Worm (Caenorhabditis elegans) whole organism, late embryonic: ENCODE measurements around the gene sulp-7.

Experiments
- ceh-18 ChIP-seq: sonication (generic microtip); optimal IDR thresholded peaks from 2 replicates; lab custom pipeline; 2016; ENCODE audit warnings: missing genetic modification characterization, missing compliant biosample characterization
- ceh-31 ChIP-seq: sonication (generic microtip); optimal IDR thresholded peaks from 2 replicates; lab custom pipeline; 2016; ENCODE audit warnings: missing genetic modification characterization, missing compliant biosample characterization
- fkh-10 ChIP-seq: fragments of 150-350 bp; optimal IDR thresholded peaks from 2 replicates; lab custom pipeline; 2014; ENCODE audit warnings: missing biosample characterization, missing genetic modification reagents, missing genetic modification characterization
- hlh-13 ChIP-seq: fragments of 200-800 bp; sonication (Bioruptor generic); optimal IDR thresholded peaks from 2 replicates; lab custom pipeline; 2018; ENCODE audit warnings: mild to moderate bottlenecking, missing genetic modification characterization, missing compliant biosample characterization
- nfya-1 ChIP-seq: sonication (generic microtip); optimal IDR thresholded peaks from 2 replicates; lab custom pipeline; 2017; ENCODE audit warnings: missing genetic modification characterization, mild to moderate bottlenecking, missing compliant biosample characterization, antibody characterized with exemption, moderate library complexity
- npax-4 ChIP-seq: sonication (generic microtip); optimal IDR thresholded peaks from 2 replicates; lab custom pipeline; 2016; ENCODE audit warnings: missing genetic modification characterization, missing compliant biosample characterization
- pat-9 ChIP-seq: fragments of 200-800 bp; sonication (Bioruptor generic); optimal IDR thresholded peaks from 2 replicates; lab custom pipeline; 2018; ENCODE audit warnings: mild to moderate bottlenecking, missing genetic modification characterization, moderate library complexity, missing compliant biosample characterization
- pha-2 ChIP-seq: sonication (generic microtip); optimal IDR thresholded peaks from 2 replicates; lab custom pipeline; 2017; ENCODE audit warnings: mild to moderate bottlenecking, missing genetic modification characterization, missing compliant biosample characterization
- sox-2 ChIP-seq: fragments of 200-800 bp; sonication (Bioruptor generic); IDR thresholded peaks from 2 replicates; pipeline ENCODE4 v1.3.6; 2022; ENCODE audit warnings: missing genetic modification reagents, missing genetic modification characterization, missing compliant biosample characterization
- syd-9 ChIP-seq: sonication (generic microtip); optimal IDR thresholded peaks from 2 replicates; lab custom pipeline; 2016; ENCODE audit warnings: mild to moderate bottlenecking, missing genetic modification characterization, moderate library complexity, missing compliant biosample characterization
- ttx-3 ChIP-seq: sonication (generic microtip); optimal IDR thresholded peaks from 2 replicates; lab custom pipeline; 2016; ENCODE audit warnings: missing genetic modification reagents, missing genetic modification characterization, missing compliant biosample characterization
- ztf-16 ChIP-seq: sonication (generic microtip); optimal IDR thresholded peaks from 2 replicates; lab custom pipeline; 2017; ENCODE audit warnings: missing genetic modification characterization, missing compliant biosample characterization

sulp-7 gene

ce11 chrX:11136988-11137387 is 56.5 kb downstream of the sulp-7 start:
- no peak for TF ChIP-seq ttx-3 (tag; lab: Kevin White, UChicago)
- TF ChIP-seq ceh-18, result no peak
- TF ChIP-seq npax-4 (tag; lab: Kevin White, UChicago), result no peak
- no peak for TF ChIP-seq pat-9 (tag; lab: Kevin White, UChicago)
- TF ChIP-seq pha-2 (tag; lab: Kevin White, UChicago), result no peak
- TF ChIP-seq hlh-13 (GFP tag; lab: Kevin White, UChicago), result no peak
- TF ChIP-seq nfya-1, result no peak
- no peak for TF ChIP-seq syd-9 (tag; lab: Kevin White, UChicago)
- TF ChIP-seq ztf-16, result no peak
- no peak for TF ChIP-seq ceh-31 (tag; lab: Kevin White, UChicago)
- no peak for TF ChIP-seq fkh-10 (GFP tag; lab: Kevin White, UChicago)
- TF ChIP-seq sox-2 (GFP tag; lab: Robert Waterston, UW), result no peak
